Worm (Caenorhabditis elegans): ENCODE data around the gene ZK816.1.

Gene ZK816.1

ce11 chrX:3400387-3400786 is 48.9 kb downstream of the ZK816.1 start:
- TF ChIP-seq mes-2 (tag; optimal IDR thresholded peaks at IDR 0.05; ENCODE audit: poor library complexity, severe bottlenecking) (no peak), T20F7.1 (GFP tag; optimal IDR thresholded peaks at IDR 0.05) (no peak), ZK337.2 (GFP tag; IDR thresholded peaks at IDR 0.05) (no peak), hlh-30 (tag; optimal IDR thresholded peaks at IDR 0.05; ENCODE audit: insufficient read depth) (no peak), nhr-11 (tag; optimal IDR thresholded peaks at IDR 0.05) (no peak), Y48G9A.11 (GFP tag; IDR thresholded peaks at IDR 0.05) (no peak), ztf-11 (tag; optimal IDR thresholded peaks at IDR 0.05) (no peak), unc-39 (tag; optimal IDR thresholded peaks at IDR 0.05) (no peak), nhr-102 (tag; optimal IDR thresholded peaks at IDR 0.05) (no peak), ama-1 (optimal IDR thresholded peaks at IDR 0.05) (no peak), F37D6.2 (tag; optimal IDR thresholded peaks at IDR 0.05) (no peak), nhr-76 (tag; optimal IDR thresholded peaks at IDR 0.05) (no peak), attf-4 (tag; optimal IDR thresholded peaks at IDR 0.05) (no peak), ceh-62 (tag; optimal IDR thresholded peaks at IDR 0.05) (no peak), aha-1 (tag) (no peak), sdz-12 (GFP tag; optimal IDR thresholded peaks at IDR 0.05) (no peak), nhr-237 (tag; optimal IDR thresholded peaks at IDR 0.05) (no peak), R02D3.7 (tag; optimal IDR thresholded peaks at IDR 0.05) (no peak), lin-38 (GFP tag; IDR thresholded peaks at IDR 0.05) (no peak)

- TF ChIP-seq zfp-2 (tag; optimal IDR thresholded peaks at IDR 0.05) (no peak), lim-7 (GFP tag; IDR thresholded peaks at IDR 0.05) (no peak), dmd-8 (GFP tag; IDR thresholded peaks at IDR 0.05) (no peak), F10B5.3 (tag; optimal IDR thresholded peaks at IDR 0.05) (no peak), sdz-12 (GFP tag; optimal IDR thresholded peaks at IDR 0.05) (no peak), nhr-77 (tag; optimal IDR thresholded peaks at IDR 0.05) (no peak), D1046.2 (GFP tag; IDR thresholded peaks at IDR 0.05) (peak; percentile 69; the same call in 1 of the 2 replicates), nhr-41 (GFP tag; IDR thresholded peaks at IDR 0.05) (no peak), ztf-7 (tag; optimal IDR thresholded peaks at IDR 0.05) (no peak), dpl-1 (GFP tag; optimal IDR thresholded peaks at IDR 0.05) (no peak), ztf-11 (tag; optimal IDR thresholded peaks at IDR 0.05) (no peak), aha-1 (tag) (peak; percentile 25), spr-3 (GFP tag; optimal IDR thresholded peaks at IDR 0.05) (no peak), nhr-25 (tag; optimal IDR thresholded peaks at IDR 0.05; ENCODE audit: borderline replicate concordance, insufficient read depth) (no peak), lsy-2 (tag; optimal IDR thresholded peaks at IDR 0.05) (no peak)
Measured at ce11 chrX:3401701-3402100, 50.2 kb downstream of the ZK816.1 start, which contains the start of gene C04F6.9. TSS of gene C04F6.9 (plus strand) at chrX:3402001.

- TF ChIP-seq zfp-3 (GFP tag; conservative IDR thresholded peaks at IDR 0.05) (0 out of 2 replicates have a peak, but pooled peaks have one; percentile 5), pha-4 (GFP tag; IDR thresholded peaks at IDR 0.05) (no peak), pha-4 (tag; optimal IDR thresholded peaks at IDR 0.05) (no peak), gei-8 (GFP tag; optimal IDR thresholded peaks at IDR 0.05) (no peak), mxl-2 (GFP tag; conservative IDR thresholded peaks at IDR 0.05) (no peak), Y105C5A.15 (GFP tag; IDR thresholded peaks at IDR 0.05) (no peak), dmd-8 (GFP tag; IDR thresholded peaks at IDR 0.05) (no peak), tag-97 (GFP tag; IDR thresholded peaks at IDR 0.05) (no peak), nhr-41 (GFP tag; IDR thresholded peaks at IDR 0.05) (no peak), nhr-76 (tag; optimal IDR thresholded peaks at IDR 0.05) (no peak), nhr-111 (GFP tag; optimal IDR thresholded peaks at IDR 0.05) (no peak), jun-1 (tag; optimal IDR thresholded peaks at IDR 0.05) (no peak), set-16 (GFP tag; IDR thresholded peaks at IDR 0.05) (no peak), R02D3.7 (tag; optimal IDR thresholded peaks at IDR 0.05) (no peak), ceh-82 (tag; optimal IDR thresholded peaks at IDR 0.05) (no peak), nhr-48 (tag; optimal IDR thresholded peaks at IDR 0.05) (peak; percentile 5), dmd-6 (GFP tag; IDR thresholded peaks at IDR 0.05) (peak; percentile 94), tra-1 (GFP tag; IDR thresholded peaks at IDR 0.05) (peak; percentile 67), egl-43 (GFP tag; IDR thresholded peaks at IDR 0.05) (0 out of 2 replicates have a peak, but pooled peaks have one; percentile 13), unc-39 (tag; optimal IDR thresholded peaks at IDR 0.05) (no peak), mdt-29 (GFP tag; IDR thresholded peaks at IDR 0.05) (no peak), egl-27 (tag; optimal IDR thresholded peaks at IDR 0.05) (no peak)
Measured at ce11 chrX:3403195-3403594, 51.7 kb downstream of the ZK816.1 start, which contains the start of gene vit-5. TSS of gene vit-5 (plus strand) at chrX:3403471.
